Fruit fly (Drosophila melanogaster) S2 (cell line): ENCODE results near the gene grp.

Source experiments
- CG8478 ChIP-seq: fragments of >200 bp; optimal IDR thresholded peaks from 2 replicates; lab custom pipeline; 2018
- CTCF ChIP-seq, 2 experiments: fragments of >200 bp; optimal IDR thresholded peaks; 2 replicates each; lab custom pipeline; 2018

DNA sequence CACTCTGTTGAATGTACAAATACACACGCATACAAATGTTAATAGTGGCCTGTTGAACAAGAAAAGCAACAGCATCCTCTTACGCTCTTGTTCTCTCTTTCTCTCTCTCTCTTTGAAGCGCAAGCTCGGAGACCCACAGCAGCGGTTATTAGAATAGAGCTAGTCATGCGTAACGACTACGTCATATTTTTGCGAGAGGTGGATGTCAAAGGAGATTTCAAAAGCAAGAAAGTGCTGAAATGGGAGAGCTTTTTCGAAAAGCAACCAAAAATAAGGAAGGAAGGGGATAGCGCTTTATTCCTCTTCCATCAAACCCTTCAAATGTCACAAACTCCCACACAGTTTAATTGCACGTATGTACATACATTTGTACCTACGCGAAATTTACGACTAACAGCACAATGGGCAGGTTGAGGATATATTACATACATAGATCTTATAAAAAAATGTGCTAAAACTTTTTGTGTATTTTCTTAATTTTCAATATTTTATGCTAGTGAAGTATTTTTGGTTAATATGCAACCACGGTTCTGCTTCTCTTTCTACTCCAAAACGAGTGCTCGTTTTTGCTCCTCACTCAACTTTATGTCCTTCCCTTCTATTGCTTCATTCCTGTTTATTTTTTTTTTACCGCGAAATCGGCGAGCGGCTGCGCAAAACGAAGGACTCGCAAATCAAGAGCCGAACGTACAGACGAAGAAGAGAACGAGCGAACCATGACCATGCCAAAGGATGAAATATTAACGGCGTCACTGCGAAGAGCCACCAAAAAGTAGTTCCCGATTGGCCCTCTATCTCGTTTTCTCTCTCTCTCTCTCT, 10.2 kb downstream of the grp start:
- TF ChIP-seq CTCF (optimal IDR thresholded peaks at IDR 0.05; lab: Kevin White, UChicago) (no peak), CG8478 (no peak)
